Fruit fly (Drosophila melanogaster): ENCODE results near the gene CG44385.

dm6 chrX:11081834-11082233 lies 50.4 kb downstream of the CG44385 start:
- no peak for TF ChIP-seq usp (GFP tag; optimal IDR thresholded peaks at IDR 0.05)
- TF ChIP-seq psq (optimal IDR thresholded peaks at IDR 0.05) = no peak
- no peak for TF ChIP-seq EcR (GFP tag; optimal IDR thresholded peaks at IDR 0.05)
- TF ChIP-seq Dll (optimal IDR thresholded peaks at IDR 0.05) = no peak
- TF ChIP-seq CG8478 (optimal IDR thresholded peaks at IDR 0.05) = no peak
